Worm (Caenorhabditis elegans): ENCODE measurements around the gene C29E4.9.

- no peak for TF ChIP-seq snpc-4 (tag; optimal IDR thresholded peaks at IDR 0.05)
- no peak for TF ChIP-seq elt-1 (tag; optimal IDR thresholded peaks at IDR 0.05; ENCODE audit: borderline replicate concordance, insufficient read depth)
- no peak for TF ChIP-seq lsy-2 (tag; optimal IDR thresholded peaks at IDR 0.05)
- no peak for TF ChIP-seq unc-39 (tag; optimal IDR thresholded peaks at IDR 0.05)
- TF ChIP-seq ztf-11 (tag; optimal IDR thresholded peaks at IDR 0.05), result no peak
- no peak for TF ChIP-seq tbx-8 (GFP tag; optimal IDR thresholded peaks at IDR 0.05)
- no peak for TF ChIP-seq lin-13 (tag; optimal IDR thresholded peaks at IDR 0.05)
- TF ChIP-seq nhr-237 (tag; optimal IDR thresholded peaks at IDR 0.05), result no peak
These were observed 21.4 kb upstream of the C29E4.9 start for ce11 chrIII:7978289-7978688.

Measured in whole organism, mixed stage, embryonic.